Fruit fly (Drosophila melanogaster) whole organism, embryonic: ENCODE data around the gene caz.

Source experiments
- CG13424 ChIP-seq: fragments of 200-800 bp; sonication (Bioruptor generic); optimal IDR thresholded peaks from 2 replicates; lab custom pipeline; 2019; ENCODE audit warnings: missing biosample characterization, mild to moderate bottlenecking, missing genetic modification characterization, moderate library complexity
- CG13624 ChIP-seq: fragments of 200-800 bp; sonication (Bioruptor generic); optimal IDR thresholded peaks from 2 replicates; lab custom pipeline; 2016; ENCODE audit warnings: missing biosample characterization, missing genetic modification characterization
- CG1602 ChIP-seq: fragments of 200-800 bp; sonication (Bioruptor generic); optimal IDR thresholded peaks from 3 replicates; lab custom pipeline; 2016; ENCODE audit warnings: missing biosample characterization, missing genetic modification characterization
- CG1647 ChIP-seq: fragments of 200-800 bp; sonication (Bioruptor generic); optimal IDR thresholded peaks from 3 replicates; lab custom pipeline; 2016; ENCODE audit warnings: missing biosample characterization, missing genetic modification characterization
- CG16863 ChIP-seq: fragments of 200-800 bp; sonication (Bioruptor generic); optimal IDR thresholded peaks from 3 replicates; lab custom pipeline; 2016; ENCODE audit warnings: missing biosample characterization, missing genetic modification characterization
- CG17568 ChIP-seq: fragments of 200-800 bp; sonication (Bioruptor generic); optimal IDR thresholded peaks from 2 replicates; lab custom pipeline; 2018; ENCODE audit warnings: missing biosample characterization, mild to moderate bottlenecking, missing genetic modification characterization, moderate library complexity
- CG18011 ChIP-seq: fragments of 200-800 bp; sonication (Bioruptor generic); optimal IDR thresholded peaks from 2 replicates; lab custom pipeline; 2017; ENCODE audit warnings: missing biosample characterization, missing genetic modification characterization, mild to moderate bottlenecking, moderate library complexity, missing genotype
- CG34224 ChIP-seq: fragments of 200-800 bp; sonication (Bioruptor generic); IDR thresholded peaks from 3 replicates; pipeline ENCODE4 v1.3.6; 2022; ENCODE audit warnings: missing biosample characterization, missing genetic modification characterization; ENCODE audit not compliant: partially characterized antibody
- CG42726 ChIP-seq: fragments of 200-800 bp; sonication (Bioruptor generic); IDR thresholded peaks from 2 replicates; pipeline ENCODE4 v1.3.6; 2022; ENCODE audit warnings: missing biosample characterization, missing genetic modification characterization; ENCODE audit not compliant: partially characterized antibody
- CG43689 ChIP-seq: fragments of 200-800 bp; sonication (Bioruptor generic); IDR thresholded peaks from 2 replicates; pipeline ENCODE4 v1.3.6; 2022; ENCODE audit warnings: missing biosample characterization, missing genetic modification characterization
- CG4617 ChIP-seq: fragments of 200-800 bp; sonication (Bioruptor generic); optimal IDR thresholded peaks from 3 replicates; lab custom pipeline; 2016; ENCODE audit warnings: missing biosample characterization, missing genetic modification characterization, borderline replicate concordance
- CG6813 ChIP-seq: fragments of 200-800 bp; sonication (Bioruptor generic); optimal IDR thresholded peaks from 2 replicates; lab custom pipeline; 2017; ENCODE audit warnings: missing biosample characterization, missing genetic modification characterization, mild to moderate bottlenecking, moderate library complexity, missing genetic modification reagents
- CG7357 ChIP-seq: fragments of 200-800 bp; sonication (Bioruptor generic); IDR thresholded peaks from 3 replicates; pipeline ENCODE4 v1.3.6; 2022; ENCODE audit warnings: missing biosample characterization, missing genetic modification characterization
- CG8388 ChIP-seq: fragments of 200-800 bp; sonication (Bioruptor generic); optimal IDR thresholded peaks from 2 replicates; lab custom pipeline; 2019; ENCODE audit warnings: missing biosample characterization, mild to moderate bottlenecking, missing genetic modification characterization, moderate library complexity
- CG9817 ChIP-seq: fragments of 200-800 bp; sonication (Bioruptor generic); optimal IDR thresholded peaks from 2 replicates; lab custom pipeline; 2018; ENCODE audit warnings: missing biosample characterization, mild to moderate bottlenecking, missing genetic modification characterization, moderate library complexity
- Camta ChIP-seq: fragments of 200-800 bp; sonication (Bioruptor generic); optimal IDR thresholded peaks from 2 replicates; lab custom pipeline; 2016; ENCODE audit warnings: missing biosample characterization, missing genetic modification characterization
- Dll ChIP-seq: fragments of 200-800 bp; sonication (Bioruptor generic); IDR thresholded peaks from 4 replicates; pipeline ENCODE4 v1.3.6; 2022; ENCODE audit warnings: missing biosample characterization, missing genetic modification characterization; ENCODE audit not compliant: partially characterized antibody
- Eip74EF ChIP-seq, 2 experiments: fragments of 200-800 bp in 1 of 2; fragments of >200 bp in 1 of 2; sonication (Bioruptor generic) in 1 of 2; optimal IDR thresholded peaks; 2 replicates each; lab custom pipeline; 2017 to 2019; ENCODE audit warnings: missing biosample characterization in 2 of 2, missing genetic modification characterization in 2 of 2, mild to moderate bottlenecking in 1 of 2, moderate library complexity in 1 of 2
- Hey ChIP-seq: fragments of 200-800 bp; sonication (Bioruptor generic); optimal IDR thresholded peaks from 3 replicates; lab custom pipeline; 2018; ENCODE audit warnings: missing biosample characterization, mild to moderate bottlenecking, missing genetic modification characterization
- MBD-R2 ChIP-seq: fragments of 200-800 bp; sonication (Bioruptor generic); IDR thresholded peaks from 2 replicates; pipeline ENCODE4 v1.3.6; 2022; ENCODE audit warnings: missing biosample characterization, missing genetic modification characterization
- Mes4 ChIP-seq: fragments of 200-800 bp; sonication (Bioruptor generic); optimal IDR thresholded peaks from 2 replicates; lab custom pipeline; 2016; ENCODE audit warnings: missing biosample characterization, missing genetic modification characterization
- Xbp1 ChIP-seq: fragments of 200-800 bp; sonication (Bioruptor generic); optimal IDR thresholded peaks from 3 replicates; lab custom pipeline; 2016; ENCODE audit warnings: missing biosample characterization, mild to moderate bottlenecking, missing genetic modification characterization
- aop ChIP-seq: fragments of 200-800 bp; sonication (Bioruptor generic); IDR thresholded peaks from 2 replicates; pipeline ENCODE4 v1.3.6; 2022; ENCODE audit warnings: missing biosample characterization, missing genetic modification characterization
- cg ChIP-seq: fragments of 200-800 bp; sonication (Bioruptor generic); optimal IDR thresholded peaks from 3 replicates; lab custom pipeline; 2019; ENCODE audit warnings: missing biosample characterization, mild to moderate bottlenecking, missing genetic modification characterization, moderate library complexity
- chinmo ChIP-seq: fragments of 200-800 bp; sonication (Bioruptor generic); IDR thresholded peaks from 4 replicates; pipeline ENCODE4 v1.3.6; 2022; ENCODE audit warnings: missing biosample characterization, missing genetic modification characterization; ENCODE audit not compliant: partially characterized antibody
- crp ChIP-seq, 2 experiments: fragments of 200-800 bp; sonication (Bioruptor generic); optimal IDR thresholded peaks; 2 replicates in 1 of 2; 3 replicates in 1 of 2; lab custom pipeline; 2017; ENCODE audit warnings: missing biosample characterization in 2 of 2, missing genetic modification characterization in 2 of 2, mild to moderate bottlenecking in 1 of 2, moderate library complexity in 1 of 2
- disco-r ChIP-seq: fragments of 200-800 bp; sonication (Bioruptor generic); optimal IDR thresholded peaks from 2 replicates; lab custom pipeline; 2016; ENCODE audit warnings: missing biosample characterization, missing genetic modification characterization
- dmrt11E ChIP-seq: fragments of 200-800 bp; sonication (Bioruptor generic); optimal IDR thresholded peaks from 3 replicates; lab custom pipeline; 2018; ENCODE audit warnings: missing biosample characterization, mild to moderate bottlenecking, missing genetic modification characterization, moderate library complexity
- gcm ChIP-seq: fragments of 200-800 bp; sonication (Bioruptor generic); optimal IDR thresholded peaks from 2 replicates; lab custom pipeline; 2019; ENCODE audit warnings: missing biosample characterization, mild to moderate bottlenecking, missing genetic modification characterization, moderate library complexity
- gfzf ChIP-seq: fragments of 200-800 bp; sonication (Bioruptor generic); optimal IDR thresholded peaks from 2 replicates; lab custom pipeline; 2016; ENCODE audit warnings: missing biosample characterization, mild to moderate bottlenecking, missing genetic modification characterization, moderate library complexity
- ham ChIP-seq: fragments of 200-800 bp; sonication (Bioruptor generic); IDR thresholded peaks from 2 replicates; pipeline ENCODE4 v1.3.6; 2022; ENCODE audit warnings: missing biosample characterization, missing genetic modification characterization
- jigr1 ChIP-seq: fragments of 200-800 bp; sonication (Bioruptor generic); IDR thresholded peaks from 3 replicates; pipeline ENCODE4 v1.3.6; 2022; ENCODE audit warnings: missing biosample characterization, missing genetic modification characterization
- jumu ChIP-seq: fragments of 200-800 bp; sonication (Bioruptor generic); optimal IDR thresholded peaks from 3 replicates; lab custom pipeline; 2016; ENCODE audit warnings: missing biosample characterization, missing genetic modification characterization
- kay ChIP-seq: fragments of 200-800 bp; sonication (Bioruptor generic); optimal IDR thresholded peaks from 2 replicates; lab custom pipeline; 2016; ENCODE audit warnings: missing biosample characterization, missing genetic modification characterization
- knrl ChIP-seq: fragments of 200-800 bp; sonication (Bioruptor generic); IDR thresholded peaks from 3 replicates; pipeline ENCODE4 v1.3.6; 2022; ENCODE audit warnings: missing biosample characterization, missing genetic modification characterization; ENCODE audit not compliant: partially characterized antibody
- odd ChIP-seq: fragments of 200-800 bp; sonication (Bioruptor generic); optimal IDR thresholded peaks from 2 replicates; lab custom pipeline; 2017; ENCODE audit warnings: missing biosample characterization, mild to moderate bottlenecking, missing genetic modification characterization
- otp ChIP-seq: fragments of 200-800 bp; sonication (Bioruptor generic); IDR thresholded peaks from 3 replicates; pipeline ENCODE4, ENCODE4 v1.3.6; 2022; ENCODE audit warnings: missing biosample characterization, missing genetic modification characterization
- pita ChIP-seq: fragments of 200-800 bp; sonication (Bioruptor generic); optimal IDR thresholded peaks from 2 replicates; lab custom pipeline; 2017; ENCODE audit warnings: missing biosample characterization, mild to moderate bottlenecking, missing genetic modification characterization
- psq ChIP-seq: fragments of 200-800 bp; sonication (Bioruptor generic); optimal IDR thresholded peaks from 2 replicates; lab custom pipeline; 2017; ENCODE audit warnings: missing biosample characterization, missing genetic modification characterization
- pzg ChIP-seq: fragments of 200-800 bp; sonication (Bioruptor generic); optimal IDR thresholded peaks from 3 replicates; lab custom pipeline; 2018; ENCODE audit warnings: missing biosample characterization, mild to moderate bottlenecking, missing genetic modification characterization, moderate library complexity
- ro ChIP-seq: fragments of 200-800 bp; sonication (Bioruptor generic); IDR thresholded peaks from 2 replicates; pipeline ENCODE4 v1.3.6; 2022; ENCODE audit warnings: missing biosample characterization, missing genetic modification characterization
- schlank ChIP-seq: fragments of 200-800 bp; sonication (Bioruptor generic); optimal IDR thresholded peaks from 2 replicates; lab custom pipeline; 2018; ENCODE audit warnings: missing biosample characterization, mild to moderate bottlenecking, missing genetic modification characterization
- sisA ChIP-seq: fragments of 200-800 bp; sonication (Bioruptor generic); IDR thresholded peaks from 2 replicates; pipeline ENCODE4 v1.3.6; 2022; ENCODE audit warnings: missing biosample characterization, missing genetic modification characterization
- stwl ChIP-seq: fragments of 200-800 bp; sonication (Bioruptor generic); optimal IDR thresholded peaks from 3 replicates; lab custom pipeline; 2018; ENCODE audit warnings: missing biosample characterization, mild to moderate bottlenecking, missing genetic modification characterization, moderate library complexity
- tna ChIP-seq: fragments of 200-800 bp; sonication (Bioruptor generic); IDR thresholded peaks from 2 replicates; pipeline ENCODE4 v1.3.6; 2022; ENCODE audit warnings: missing biosample characterization, missing genetic modification characterization; ENCODE audit not compliant: partially characterized antibody
- toy ChIP-seq: fragments of 200-800 bp; sonication (Bioruptor generic); IDR thresholded peaks from 2 replicates; pipeline ENCODE4 v1.3.6; 2022; ENCODE audit warnings: missing biosample characterization, missing genetic modification characterization
- tup ChIP-seq: fragments of 200-800 bp; sonication (Bioruptor generic); optimal IDR thresholded peaks from 2 replicates; lab custom pipeline; 2016; ENCODE audit warnings: missing biosample characterization, mild to moderate bottlenecking, missing genetic modification characterization, moderate library complexity
- zf30C ChIP-seq: fragments of 200-800 bp; sonication (Bioruptor generic); optimal IDR thresholded peaks from 3 replicates; lab custom pipeline; 2018; ENCODE audit warnings: missing biosample characterization, mild to moderate bottlenecking, missing genetic modification characterization

caz gene

DNA sequence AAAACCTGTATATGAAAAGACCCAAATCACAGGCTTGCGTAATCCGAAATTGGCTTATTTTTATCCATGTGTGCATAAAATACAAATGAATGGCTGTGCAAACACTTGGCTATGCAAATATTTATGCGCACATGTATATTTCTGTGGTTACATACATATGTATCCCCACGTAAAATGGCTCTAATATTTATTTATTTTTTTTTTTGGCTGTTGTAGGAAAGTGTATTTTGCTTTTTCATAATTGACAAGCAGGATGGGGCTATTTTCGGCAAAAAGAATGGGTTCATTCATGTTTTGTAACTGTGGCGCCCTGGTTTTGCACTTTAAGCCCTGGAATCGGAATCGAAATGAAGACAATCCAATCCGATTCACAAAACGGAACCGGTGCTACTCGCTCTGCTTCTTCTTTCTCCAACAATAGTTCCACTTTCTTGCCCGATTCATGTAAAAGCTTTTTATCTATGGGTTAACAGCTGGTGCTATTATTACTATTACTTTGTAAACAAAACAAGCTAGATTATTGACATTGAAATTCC lies 46.6 kb downstream of the caz start (continued):
- no peak for TF ChIP-seq cg (GFP tag; lab: Kevin White, UChicago)
- TF ChIP-seq CG7357 (GFP tag; lab: Robert Waterston, UW) = peak; percentile 55; the same call in 1 of the 3 replicates
- peak; percentile 79 for TF ChIP-seq Xbp1 (GFP tag; lab: Kevin White, UChicago)
- TF ChIP-seq crp (GFP tag; optimal IDR thresholded peaks at IDR 0.05; lab: Kevin White, UChicago) = peak in 1 of 2 experiments; percentile 18
- TF ChIP-seq aop (GFP tag; lab: Robert Waterston, UW) = 0 out of 2 replicates have a peak, but pooled peaks have one; percentile 21
- TF ChIP-seq tna (GFP tag; lab: Robert Waterston, UW) = peak; percentile 14; the same call in 1 of the 2 replicates
- peak; percentile 65 for TF ChIP-seq CG1647 (GFP tag; lab: Kevin White, UChicago)
- TF ChIP-seq CG8388 = peak; percentile 57
- peak; percentile 27 for TF ChIP-seq CG4617 (GFP tag; lab: Kevin White, UChicago)
- no peak; the same call in 1 of the 3 replicates for TF ChIP-seq jigr1 (GFP tag; lab: Robert Waterston, UW)
- TF ChIP-seq pita = no peak
- TF ChIP-seq CG1602 = peak; percentile 47
- TF ChIP-seq psq (GFP tag; lab: Kevin White, UChicago) = no peak
- no peak for TF ChIP-seq CG34224 (GFP tag; lab: Robert Waterston, UW)
- no peak for TF ChIP-seq ham (GFP tag; lab: Robert Waterston, UW)
- peak; percentile 70 for TF ChIP-seq sisA (GFP tag; lab: Robert Waterston, UW)
- TF ChIP-seq CG16863 (GFP tag; lab: Kevin White, UChicago) = peak; percentile 66
- TF ChIP-seq Hey (tag; lab: Kevin White, UChicago) = no peak
- peak in 1 of 2 experiments; percentile 14 for TF ChIP-seq Eip74EF (GFP tag; optimal IDR thresholded peaks at IDR 0.05; lab: Kevin White, UChicago)
- 0 out of 4 replicates have a peak, but pooled peaks have one; percentile 40 for TF ChIP-seq chinmo
- peak; percentile 47 for TF ChIP-seq jumu (GFP tag; lab: Kevin White, UChicago)
- no peak for TF ChIP-seq stwl (tag; lab: Kevin White, UChicago)
- TF ChIP-seq ro (GFP tag; lab: Robert Waterston, UW) = 0 out of 2 replicates have a peak, but pooled peaks have one; percentile 8
- 0 out of 3 replicates have a peak, but pooled peaks have one; percentile 35 for TF ChIP-seq knrl (GFP tag; lab: Robert Waterston, UW)
- TF ChIP-seq disco-r (GFP tag; lab: Kevin White, UChicago) = peak; percentile 33
- peak; percentile 78; the same call in 2 of the 3 replicates for TF ChIP-seq otp (GFP tag; lab: Robert Waterston, UW)
- TF ChIP-seq gcm = peak; percentile 24
- TF ChIP-seq Mes4 (GFP tag; lab: Kevin White, UChicago) = peak; percentile 49
- peak; percentile 73 for TF ChIP-seq CG13424 (tag; lab: Kevin White, UChicago)
- TF ChIP-seq odd (GFP tag; lab: Kevin White, UChicago) = peak; percentile 71
- no peak for TF ChIP-seq gfzf
- peak; percentile 63 for TF ChIP-seq CG18011 (GFP tag; lab: Kevin White, UChicago)
- 0 out of 2 replicates have a peak, but pooled peaks have one; percentile 50 for TF ChIP-seq toy (GFP tag; lab: Robert Waterston, UW)
- TF ChIP-seq schlank = peak; percentile 64
- TF ChIP-seq CG6813 (GFP tag; lab: Kevin White, UChicago) = peak; percentile 68
- 0 out of 4 replicates have a peak, but pooled peaks have one; percentile 22 for TF ChIP-seq Dll (GFP tag; lab: Robert Waterston, UW)
- peak; percentile 43 for TF ChIP-seq pzg (GFP tag; lab: Kevin White, UChicago)
- peak; percentile 49 for TF ChIP-seq kay (GFP tag; lab: Kevin White, UChicago)
- TF ChIP-seq Camta (GFP tag; lab: Kevin White, UChicago) = peak; percentile 53
- peak; percentile 73 for TF ChIP-seq tup (GFP tag; lab: Kevin White, UChicago)
- peak; percentile 8 for TF ChIP-seq dmrt11E
- no peak for TF ChIP-seq CG43689 (GFP tag; lab: Robert Waterston, UW)
- peak; percentile 62 for TF ChIP-seq CG17568 (GFP tag; lab: Kevin White, UChicago)
- peak; percentile 71 for TF ChIP-seq CG13624 (GFP tag; lab: Kevin White, UChicago)
- TF ChIP-seq CG42726 (GFP tag; lab: Robert Waterston, UW) = no peak
- TF ChIP-seq MBD-R2 (GFP tag; lab: Robert Waterston, UW) = peak; percentile 71
- TF ChIP-seq zf30C (GFP tag; lab: Kevin White, UChicago) = no peak
- TF ChIP-seq CG9817 (tag; lab: Kevin White, UChicago) = no peak
